Worm (Caenorhabditis elegans) whole organism, late embryonic: ENCODE results near the gene cee-1.

Experiments used
- C38D4.7 ChIP-seq: fragments of 200-800 bp; sonication (Bioruptor generic); optimal IDR thresholded peaks from 2 replicates; lab custom pipeline; 2018; ENCODE audit warnings: mild to moderate bottlenecking, missing genetic modification characterization, moderate library complexity, missing compliant biosample characterization
- ceh-18 ChIP-seq: sonication (generic microtip); optimal IDR thresholded peaks from 2 replicates; lab custom pipeline; 2016; ENCODE audit warnings: missing genetic modification characterization, missing compliant biosample characterization
- ceh-31 ChIP-seq: sonication (generic microtip); optimal IDR thresholded peaks from 2 replicates; lab custom pipeline; 2016; ENCODE audit warnings: missing genetic modification characterization, missing compliant biosample characterization
- elt-2 ChIP-seq: sonication (generic microtip); optimal IDR thresholded peaks from 2 replicates; lab custom pipeline; 2016; ENCODE audit warnings: missing genetic modification reagents, missing genetic modification characterization, missing compliant biosample characterization
- hlh-15 ChIP-seq: sonication (generic microtip); optimal IDR thresholded peaks from 2 replicates; lab custom pipeline; 2016; ENCODE audit warnings: missing genetic modification characterization, missing compliant biosample characterization
- hlh-30 ChIP-seq: sonication (generic microtip); optimal IDR thresholded peaks from 2 replicates; lab custom pipeline; 2017; ENCODE audit warnings: antibody characterized with exemption, missing genetic modification characterization, missing compliant biosample characterization; ENCODE audit not compliant: insufficient read depth
- hlh-8 ChIP-seq: sonication (generic microtip); optimal IDR thresholded peaks from 2 replicates; lab custom pipeline; 2016; ENCODE audit warnings: missing genotype, missing genetic modification characterization, missing compliant biosample characterization
- nfya-1 ChIP-seq: sonication (generic microtip); optimal IDR thresholded peaks from 2 replicates; lab custom pipeline; 2017; ENCODE audit warnings: missing genetic modification characterization, mild to moderate bottlenecking, missing compliant biosample characterization, antibody characterized with exemption, moderate library complexity
- pqm-1 ChIP-seq: sonication (generic microtip); optimal IDR thresholded peaks from 2 replicates; lab custom pipeline; 2016; ENCODE audit warnings: missing genetic modification characterization, missing compliant biosample characterization
- tbx-2 ChIP-seq: sonication (generic microtip); optimal IDR thresholded peaks from 2 replicates; lab custom pipeline; 2016; ENCODE audit warnings: missing genetic modification characterization, missing compliant biosample characterization
- unc-42 ChIP-seq: sonication (generic microtip); optimal IDR thresholded peaks from 2 replicates; lab custom pipeline; 2016; ENCODE audit warnings: missing genotype, missing genetic modification characterization, missing compliant biosample characterization
- unc-55 ChIP-seq: sonication (generic microtip); optimal IDR thresholded peaks from 2 replicates; lab custom pipeline; 2017; ENCODE audit warnings: missing biosample characterization, missing genetic modification reagents, missing genetic modification characterization
- unc-86 ChIP-seq: sonication (generic microtip); optimal IDR thresholded peaks from 2 replicates; lab custom pipeline; 2016; ENCODE audit warnings: missing genetic modification characterization, missing compliant biosample characterization

ce11 chrIII:4956566-4956965 is 44.1 kb downstream of the cee-1 start, which contains the start of gene C26E6.1:
- TF ChIP-seq ceh-31 (tag; lab: Kevin White, UChicago) (no peak), pqm-1 (no peak), unc-42 (tag; lab: Kevin White, UChicago) (no peak), unc-55 (GFP tag; lab: Kevin White, UChicago) (no peak), C38D4.7 (GFP tag; lab: Kevin White, UChicago) (no peak), hlh-30 (tag; lab: Kevin White, UChicago) (no peak), elt-2 (tag; lab: Kevin White, UChicago) (no peak), ceh-18 (no peak), hlh-15 (tag; lab: Kevin White, UChicago) (no peak), nfya-1 (no peak), unc-86 (tag; lab: Kevin White, UChicago) (no peak), hlh-8 (tag; lab: Kevin White, UChicago) (no peak), tbx-2 (no peak)
